Fruit fly (Drosophila melanogaster) whole organism, wandering third instar larva: ENCODE data around the gene CG32603.

Source experiments
- Abd-B ChIP-seq: fragments of >200 bp; optimal IDR thresholded peaks from 2 replicates; lab custom pipeline; 2017; ENCODE audit warnings: missing biosample characterization, missing genetic modification characterization
- CG32264 ChIP-seq: fragments of 200-800 bp; sonication (Bioruptor generic); optimal IDR thresholded peaks from 2 replicates; lab custom pipeline; 2016; ENCODE audit warnings: missing biosample characterization, missing genetic modification characterization
- CG9705 ChIP-seq: fragments of 200-800 bp; sonication (Bioruptor generic); optimal IDR thresholded peaks from 2 replicates; lab custom pipeline; 2018; ENCODE audit warnings: missing biosample characterization, mild to moderate bottlenecking, missing genetic modification characterization
- CrebA ChIP-seq: fragments of 200-800 bp; sonication (Bioruptor generic); optimal IDR thresholded peaks from 2 replicates; lab custom pipeline; 2016; ENCODE audit warnings: missing biosample characterization, mild to moderate bottlenecking, missing genetic modification characterization, borderline replicate concordance
- Dfd ChIP-seq: fragments of >200 bp; optimal IDR thresholded peaks from 2 replicates; lab custom pipeline; 2017; ENCODE audit warnings: missing biosample characterization, missing genetic modification characterization
- Dif ChIP-seq: fragments of 200-275, 200-300 bp; sonication (Bioruptor generic); optimal IDR thresholded peaks from 2 replicates; lab custom pipeline; 2018; ENCODE audit warnings: missing biosample characterization, missing genetic modification characterization; ENCODE audit not compliant: partially characterized antibody
- GATAd ChIP-seq: sonication (Bioruptor generic); optimal IDR thresholded peaks from 2 replicates; lab custom pipeline; 2016; ENCODE audit warnings: missing biosample characterization, missing genetic modification characterization
- HLH106 ChIP-seq: fragments of 200-800 bp; optimal IDR thresholded peaks from 3 replicates; lab custom pipeline; 2019; ENCODE audit warnings: missing biosample characterization, mild to moderate bottlenecking, missing genetic modification characterization, moderate library complexity
- Hnf4 ChIP-seq: fragments of 200-800 bp; sonication (Bioruptor generic); optimal IDR thresholded peaks from 2 replicates; lab custom pipeline; 2016; ENCODE audit warnings: missing biosample characterization, mild to moderate bottlenecking, missing genetic modification characterization
- Hr78 ChIP-seq: fragments of >200 bp; optimal IDR thresholded peaks from 2 replicates; lab custom pipeline; 2017; ENCODE audit warnings: missing biosample characterization, missing genetic modification characterization
- Hr83 ChIP-seq: fragments of 200-300 bp; sonication (Bioruptor generic); optimal IDR thresholded peaks from 2 replicates; lab custom pipeline; 2016; ENCODE audit warnings: missing biosample characterization, mild to moderate bottlenecking, missing genetic modification characterization, moderate library complexity; ENCODE audit not compliant: poor library complexity, severe bottlenecking
- Jra ChIP-seq: sonication (Bioruptor generic); optimal IDR thresholded peaks from 2 replicates; lab custom pipeline; 2016; ENCODE audit warnings: missing biosample characterization, missing genetic modification characterization
- Mio ChIP-seq: sonication (Bioruptor generic); optimal IDR thresholded peaks from 2 replicates; lab custom pipeline; 2016; ENCODE audit warnings: missing biosample characterization, missing genetic modification characterization
- Myc ChIP-seq: fragments of >200 bp; optimal IDR thresholded peaks from 2 replicates; lab custom pipeline; 2017
- N ChIP-seq: fragments of >200 bp; optimal IDR thresholded peaks from 2 replicates; lab custom pipeline; 2018; ENCODE audit warnings: missing biosample characterization, missing external identifiers, missing genetic modification characterization
- OdsH ChIP-seq: fragments of 200-800 bp; sonication (Bioruptor generic); optimal IDR thresholded peaks from 2 replicates; lab custom pipeline; 2016; ENCODE audit warnings: missing biosample characterization, mild to moderate bottlenecking, missing genetic modification characterization
- Rel ChIP-seq, 2 experiments: fragments of 200-800 bp; sonication (Bioruptor generic) in 1 of 2; optimal IDR thresholded peaks; 2 replicates in 1 of 2; 3 replicates in 1 of 2; lab custom pipeline; 2016 to 2019; ENCODE audit warnings: mild to moderate bottlenecking in 2 of 2, missing biosample characterization in 2 of 2, missing genetic modification characterization in 2 of 2, moderate library complexity in 1 of 2
- Sp1 ChIP-seq: fragments of 200-800 bp; sonication (Bioruptor generic); optimal IDR thresholded peaks from 3 replicates; lab custom pipeline; 2019; ENCODE audit warnings: missing biosample characterization, mild to moderate bottlenecking, missing genetic modification characterization, moderate library complexity
- Vsx2 ChIP-seq: fragments of 200-300, 225-300 bp; sonication (Bioruptor generic); optimal IDR thresholded peaks from 2 replicates; lab custom pipeline; 2018; ENCODE audit warnings: missing biosample characterization, missing genetic modification characterization; ENCODE audit not compliant: partially characterized antibody
- br ChIP-seq: fragments of 200-800 bp; sonication (Bioruptor generic); optimal IDR thresholded peaks from 2 replicates; lab custom pipeline; 2016; ENCODE audit warnings: missing biosample characterization, missing genetic modification characterization
- brk ChIP-seq: fragments of 200-800 bp; sonication (Bioruptor generic); optimal IDR thresholded peaks from 2 replicates; lab custom pipeline; 2016; ENCODE audit warnings: missing biosample characterization, mild to moderate bottlenecking, missing genetic modification characterization
- dmrt93B ChIP-seq: fragments of 200-800 bp; sonication (Bioruptor generic); optimal IDR thresholded peaks from 2 replicates; lab custom pipeline; 2018; ENCODE audit warnings: missing biosample characterization, mild to moderate bottlenecking, missing genetic modification characterization
- dsf ChIP-seq: sonication (Bioruptor generic); optimal IDR thresholded peaks from 2 replicates; lab custom pipeline; 2016; ENCODE audit warnings: missing biosample characterization, missing genetic modification characterization, borderline replicate concordance
- ey ChIP-seq: fragments of 200-800 bp; sonication (Bioruptor generic); optimal IDR thresholded peaks from 2 replicates; lab custom pipeline; 2016; ENCODE audit warnings: missing biosample characterization, missing genetic modification characterization
- foxo ChIP-seq, 2 experiments: fragments of 200-800 bp; sonication (Bioruptor generic); optimal IDR thresholded peaks; 2 replicates in 1 of 2; 3 replicates in 1 of 2; lab custom pipeline; 2016 to 2017; ENCODE audit warnings: missing biosample characterization in 2 of 2, missing genetic modification characterization in 2 of 2
- fru ChIP-seq: fragments of 200-800 bp; sonication (Bioruptor generic); optimal IDR thresholded peaks from 3 replicates; lab custom pipeline; 2016; ENCODE audit warnings: missing biosample characterization, mild to moderate bottlenecking, missing genetic modification characterization
- h ChIP-seq: fragments of 200-800 bp; sonication (Bioruptor generic); optimal IDR thresholded peaks from 3 replicates; lab custom pipeline; 2016; ENCODE audit warnings: missing biosample characterization, mild to moderate bottlenecking, missing genetic modification characterization
- jim ChIP-seq: fragments of 175-275, 200-325 bp; sonication (Bioruptor generic); optimal IDR thresholded peaks from 2 replicates; lab custom pipeline; 2016; ENCODE audit warnings: missing biosample characterization, mild to moderate bottlenecking, missing genetic modification characterization
- lola ChIP-seq: fragments of >200 bp; optimal IDR thresholded peaks from 2 replicates; lab custom pipeline; 2017; ENCODE audit warnings: missing biosample characterization, missing genetic modification characterization
- pan ChIP-seq: fragments of >200 bp; optimal IDR thresholded peaks from 2 replicates; lab custom pipeline; 2017
- psq ChIP-seq: fragments of 200-800 bp; sonication (Bioruptor generic); optimal IDR thresholded peaks from 3 replicates; lab custom pipeline; 2017; ENCODE audit warnings: missing biosample characterization, mild to moderate bottlenecking, missing genetic modification characterization, moderate library complexity
- rgr ChIP-seq: fragments of 200-800 bp; sonication (Bioruptor generic); optimal IDR thresholded peaks from 3 replicates; lab custom pipeline; 2016; ENCODE audit warnings: missing biosample characterization, mild to moderate bottlenecking, missing genetic modification characterization
- sage ChIP-seq: fragments of 200-800 bp; sonication (Bioruptor generic); optimal IDR thresholded peaks from 2 replicates; lab custom pipeline; 2016; ENCODE audit warnings: missing biosample characterization, mild to moderate bottlenecking, missing genetic modification characterization
- sv ChIP-seq: fragments of 200-800 bp; sonication (Bioruptor generic); optimal IDR thresholded peaks from 3 replicates; lab custom pipeline; 2016; ENCODE audit warnings: missing biosample characterization, missing genetic modification characterization
- tai ChIP-seq: sonication (Bioruptor generic); optimal IDR thresholded peaks from 2 replicates; lab custom pipeline; 2016; ENCODE audit warnings: missing biosample characterization, missing genetic modification characterization
- woc ChIP-seq: sonication (Bioruptor generic); optimal IDR thresholded peaks from 2 replicates; lab custom pipeline; 2016; ENCODE audit warnings: missing biosample characterization, mild to moderate bottlenecking, missing genetic modification characterization

The CG32603 gene

dm6 chrX:14215834-14216233 is 31.5 kb downstream of the CG32603 start (continued):
- no peak for TF ChIP-seq pan (lab: Kevin White, UChicago)
- TF ChIP-seq, all 38 proteins: peak for 7

dm6 chrX:14216844-14217243 is 32.5 kb downstream of the CG32603 start:
- no peak for TF ChIP-seq OdsH
- TF ChIP-seq Myc (lab: Kevin White, UChicago) = no peak
- TF ChIP-seq woc (GFP tag; lab: Kevin White, UChicago) = no peak
- TF ChIP-seq dmrt93B (GFP tag; lab: Kevin White, UChicago) = no peak
- TF ChIP-seq Jra (GFP tag; lab: Kevin White, UChicago) = no peak
- TF ChIP-seq sage (GFP tag; lab: Kevin White, UChicago) = no peak
- no peak for TF ChIP-seq dsf (GFP tag; lab: Kevin White, UChicago)
- no peak for TF ChIP-seq psq (GFP tag; lab: Kevin White, UChicago)
- no peak for TF ChIP-seq HLH106 (tag; lab: Kevin White, UChicago)
- TF ChIP-seq brk (GFP tag; lab: Kevin White, UChicago) = no peak
- no peak for TF ChIP-seq br (GFP tag; lab: Kevin White, UChicago)

dm6 chrX:14218045-14218483 is 33.7 kb downstream of the CG32603 start:
- TF ChIP-seq HLH106 (tag; lab: Kevin White, UChicago) = peak; percentile 98
- peak; percentile 98 for TF ChIP-seq Sp1
- TF ChIP-seq Abd-B = no peak
- peak; percentile 90 for TF ChIP-seq woc (GFP tag; lab: Kevin White, UChicago)
- peak; percentile 92 for TF ChIP-seq CrebA (GFP tag; lab: Kevin White, UChicago)
- TF ChIP-seq psq (GFP tag; lab: Kevin White, UChicago) = peak; percentile 94
- peak; percentile 94 for TF ChIP-seq Dfd (GFP tag; lab: Kevin White, UChicago)
- TF ChIP-seq Jra (GFP tag; lab: Kevin White, UChicago) = peak; percentile 89
- TF ChIP-seq sage (GFP tag; lab: Kevin White, UChicago) = peak; percentile 95
- no peak for TF ChIP-seq pan (lab: Kevin White, UChicago)
- TF ChIP-seq Dif (GFP tag; lab: Kevin White, UChicago) = peak; percentile 50
- TF ChIP-seq jim (GFP tag; lab: Kevin White, UChicago) = no peak
- TF ChIP-seq Hr78 (GFP tag; lab: Kevin White, UChicago) = no peak
- peak; percentile 79 for TF ChIP-seq CG32264 (GFP tag; lab: Kevin White, UChicago)
- TF ChIP-seq rgr (GFP tag; lab: Kevin White, UChicago) = peak; percentile 97
- TF ChIP-seq Rel (GFP tag; optimal IDR thresholded peaks at IDR 0.05; lab: Kevin White, UChicago) = peak; percentile 75
- peak; percentile 84 for TF ChIP-seq Rel (tag; optimal IDR thresholded peaks at IDR 0.05; lab: Kevin White, UChicago)
- no peak for TF ChIP-seq Mio (GFP tag; lab: Kevin White, UChicago)
- peak; percentile 92 for TF ChIP-seq brk (GFP tag; lab: Kevin White, UChicago)
- no peak for TF ChIP-seq tai (GFP tag; lab: Kevin White, UChicago)
- peak; percentile 94 for TF ChIP-seq br (GFP tag; lab: Kevin White, UChicago)
- peak; percentile 32 to 98 for TF ChIP-seq foxo (GFP tag; optimal IDR thresholded peaks at IDR 0.05; lab: Kevin White, UChicago)
- no peak for TF ChIP-seq N (GFP tag; lab: Kevin White, UChicago)
- TF ChIP-seq h (GFP tag; lab: Kevin White, UChicago) = peak; percentile 98
- no peak for TF ChIP-seq lola
- no peak for TF ChIP-seq Hr83 (GFP tag; lab: Kevin White, UChicago)
- peak; percentile 93 for TF ChIP-seq dmrt93B (GFP tag; lab: Kevin White, UChicago)
- TF ChIP-seq Hnf4 (GFP tag; lab: Kevin White, UChicago) = peak; percentile 95
- TF ChIP-seq fru = peak; percentile 97
- TF ChIP-seq Vsx2 (GFP tag; lab: Kevin White, UChicago) = no peak
- peak; percentile 54 for TF ChIP-seq GATAd (GFP tag; lab: Kevin White, UChicago)
- peak; percentile 92 for TF ChIP-seq CG9705 (GFP tag; lab: Kevin White, UChicago)
- peak; percentile 97 for TF ChIP-seq OdsH
- TF ChIP-seq sv (GFP tag; lab: Kevin White, UChicago) = peak; percentile 79
- TF ChIP-seq dsf (GFP tag; lab: Kevin White, UChicago) = peak; percentile 70
- peak; percentile 93 for TF ChIP-seq ey (GFP tag; lab: Kevin White, UChicago)
